Worm (Caenorhabditis elegans) whole organism, young adult: Measurements from ENCODE around the gene ctg-2.

Source experiments
- ama-1 ChIP-seq, 3 experiments: fragments of 150-350 bp in 1 of 3; sonication (generic microtip) in 2 of 3; optimal IDR thresholded peaks; 2 replicates each; lab custom pipeline; 2014 to 2018; ENCODE audit warnings: missing biosample characterization in 2 of 3, missing genetic modification characterization in 2 of 3, missing genetic modification reagents in 2 of 3
- ceh-79 ChIP-seq: sonication (generic microtip); optimal IDR thresholded peaks from 2 replicates; lab custom pipeline; 2017; ENCODE audit warnings: mild to moderate bottlenecking, missing genetic modification characterization, missing compliant biosample characterization
- ceh-91 ChIP-seq: fragments of 200-800 bp; sonication (Bioruptor generic); IDR thresholded peaks from 2 replicates; pipeline ENCODE4 v1.3.6; 2022; ENCODE audit warnings: missing genetic modification reagents, missing genetic modification characterization, missing compliant biosample characterization
- lsy-27 ChIP-seq: sonication (generic microtip); optimal IDR thresholded peaks from 2 replicates; lab custom pipeline; 2017; ENCODE audit warnings: missing genetic modification characterization, mild to moderate bottlenecking, missing compliant biosample characterization, antibody characterized with exemption, missing genotype, borderline replicate concordance; ENCODE audit not compliant: insufficient read depth
- nhr-90 ChIP-seq: sonication (generic microtip); optimal IDR thresholded peaks from 2 replicates; lab custom pipeline; 2016; ENCODE audit warnings: missing genotype, mild to moderate bottlenecking, missing genetic modification characterization, missing compliant biosample characterization
- pha-4 ChIP-seq: fragments of 150-350 bp; sonication (generic microtip); optimal IDR thresholded peaks from 2 replicates; lab custom pipeline; 2014; ENCODE audit warnings: missing biosample characterization, missing genetic modification reagents, missing genetic modification characterization
- snpc-1.3 ChIP-seq: sonication (generic microtip); optimal IDR thresholded peaks from 2 replicates; lab custom pipeline; 2017; ENCODE audit warnings: missing genetic modification characterization, mild to moderate bottlenecking, missing compliant biosample characterization, antibody characterized with exemption, moderate library complexity, missing genotype, missing genetic modification reagents; ENCODE audit not compliant: insufficient read depth
- snpc-4 ChIP-seq, 5 experiments: fragments of 150-350 bp in 1 of 5; sonication (generic microtip) in 4 of 5; optimal IDR thresholded peaks; 2 replicates each; lab custom pipeline; 2014 to 2018; ENCODE audit warnings: missing genetic modification characterization in 5 of 5, missing biosample characterization in 3 of 5, antibody characterized with exemption in 2 of 5, mild to moderate bottlenecking in 2 of 5, missing compliant biosample characterization in 2 of 5, missing genotype in 2 of 5, moderate library complexity in 2 of 5, missing genetic modification reagents in 1 of 5

- TF ChIP-seq snpc-1.3 (tag; lab: Kevin White, UChicago) (no peak), ama-1 (optimal IDR thresholded peaks at IDR 0.05; lab: Kevin White, UChicago) (peak; percentile 83), ama-1 (GFP tag; optimal IDR thresholded peaks at IDR 0.05; lab: Kevin White, UChicago) (no peak), nhr-90 (tag; lab: Kevin White, UChicago) (no peak), lsy-27 (no peak), pha-4 (tag; lab: Kevin White, UChicago) (no peak), snpc-4 (GFP tag; optimal IDR thresholded peaks at IDR 0.05; lab: Kevin White, UChicago) (no peak), snpc-4 (tag; optimal IDR thresholded peaks at IDR 0.05; lab: Kevin White, UChicago) (no peak), ceh-79 (tag; lab: Kevin White, UChicago) (no peak), ceh-91 (GFP tag; lab: Robert Waterston, UW) (no peak)
Observed at ce11 chrII:8481731-8482253, 33.1 kb upstream of the ctg-2 start, which contains the start of gene M05D6.5.
